Worm (Caenorhabditis elegans): Measurements from ENCODE around the gene pigx-1.

pigx-1 gene

DNA sequence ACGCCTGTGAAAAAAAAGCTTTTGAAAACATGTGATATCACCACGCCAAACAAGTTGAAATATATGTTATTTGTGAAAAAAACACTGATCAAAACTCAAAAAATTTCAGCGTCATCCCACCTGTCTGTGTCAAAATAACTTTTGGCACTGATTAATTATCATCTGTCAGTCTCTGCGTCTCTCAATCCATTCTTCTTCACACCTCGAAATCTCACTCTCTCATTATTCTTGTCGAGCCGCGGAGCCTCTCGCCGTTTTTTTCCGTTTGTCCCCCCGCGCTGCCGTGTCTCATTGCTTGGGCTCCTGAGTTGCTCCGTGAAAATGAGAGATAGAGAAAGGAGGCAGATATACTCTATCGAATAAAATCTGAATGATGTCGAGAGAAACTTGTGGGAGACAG, 45.8 kb downstream of the pigx-1 start (continued):
- TF ChIP-seq C38D4.7 (GFP tag; optimal IDR thresholded peaks at IDR 0.05) (no peak), pha-2 (tag; optimal IDR thresholded peaks at IDR 0.05) (no peak), hlh-6 (tag; optimal IDR thresholded peaks at IDR 0.05) (no peak), sox-4 (tag; optimal IDR thresholded peaks at IDR 0.05) (no peak), ceh-24 (tag; optimal IDR thresholded peaks at IDR 0.05) (no peak), ceh-9 (tag; optimal IDR thresholded peaks at IDR 0.05) (no peak), K02D7.2 (tag; optimal IDR thresholded peaks at IDR 0.05) (no peak), madf-2 (tag; optimal IDR thresholded peaks at IDR 0.05) (no peak), dmd-4 (tag; optimal IDR thresholded peaks at IDR 0.05; ENCODE audit: borderline replicate concordance) (no peak), ceh-18 (tag; optimal IDR thresholded peaks at IDR 0.05) (peak; percentile 51), sdc-2 (tag; optimal IDR thresholded peaks at IDR 0.05) (peak; percentile 18), pag-3 (tag; optimal IDR thresholded peaks at IDR 0.05; ENCODE audit: borderline replicate concordance) (no peak), rnt-1 (tag; optimal IDR thresholded peaks at IDR 0.05) (peak; percentile 44), hlh-30 (tag; optimal IDR thresholded peaks at IDR 0.05; ENCODE audit: insufficient read depth) (no peak), ets-4 (tag; optimal IDR thresholded peaks at IDR 0.05) (no peak), K09A11.1 (tag; optimal IDR thresholded peaks at IDR 0.05; ENCODE audit: insufficient read depth) (no peak), ttx-3 (tag; optimal IDR thresholded peaks at IDR 0.05) (no peak), lin-11 (tag; optimal IDR thresholded peaks at IDR 0.05) (no peak), hlh-8 (tag; optimal IDR thresholded peaks at IDR 0.05) (no peak)

DNA sequence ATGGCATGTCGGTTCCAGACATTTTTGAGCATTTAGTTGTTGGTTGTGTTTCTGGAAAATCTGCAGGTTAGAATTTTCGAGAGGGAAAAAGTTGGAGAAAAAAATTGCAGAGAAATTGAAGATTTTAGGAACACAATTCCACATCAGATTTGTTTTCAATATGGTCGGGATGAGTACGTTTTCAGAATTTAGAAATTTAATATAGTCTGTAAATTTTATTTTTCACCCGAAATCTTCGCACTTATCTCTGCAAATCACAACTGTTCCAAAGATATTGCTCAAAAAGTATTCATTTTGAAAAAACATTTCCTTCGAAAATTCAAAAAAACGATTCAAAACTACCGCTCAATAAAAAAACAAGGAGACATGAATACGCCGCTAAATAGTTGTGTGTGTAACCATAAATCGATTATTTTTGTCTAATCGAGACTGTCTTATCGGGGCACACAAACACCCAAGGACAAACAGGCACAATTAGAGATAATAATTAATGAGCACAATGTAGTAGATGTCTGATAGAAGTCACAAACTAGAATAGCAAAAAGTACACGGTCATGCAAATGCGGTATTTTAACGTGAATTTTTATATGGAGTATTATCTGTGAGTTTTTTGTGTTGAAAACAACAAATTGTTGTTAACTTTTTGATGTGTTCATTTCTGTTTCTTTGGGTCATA, 50.5 kb downstream of the pigx-1 start, which contains the start of gene vpat-1:
vpat-1 (minus strand) TSS at position 51 of the 676 bp plus-strand sequence.
- no peak for TF ChIP-seq dmd-4 (tag; optimal IDR thresholded peaks at IDR 0.05; ENCODE audit: borderline replicate concordance)
- TF ChIP-seq elt-2 (tag; optimal IDR thresholded peaks at IDR 0.05), result peak; percentile 86
